Worm (Caenorhabditis elegans) whole organism, L2 larva: ENCODE data around the gene ceh-63.
A peak's percentile ranks its signal among the peaks of the same experiment; 100 is the strongest.

Experiments used
- C34F6.9 ChIP-seq: fragments of 150-350 bp; optimal IDR thresholded peaks from 2 replicates; lab custom pipeline; 2014; ENCODE audit warnings: missing biosample characterization, missing genetic modification characterization
- F13H6.1 ChIP-seq: sonication (generic microtip); optimal IDR thresholded peaks from 2 replicates; lab custom pipeline; 2016; ENCODE audit warnings: missing genetic modification characterization, missing compliant biosample characterization
- R02D3.7 ChIP-seq: fragments of 150-350 bp; optimal IDR thresholded peaks from 2 replicates; lab custom pipeline; 2014; ENCODE audit warnings: missing biosample characterization, missing genetic modification characterization
- Y55F3AM.14 ChIP-seq: fragments of 200-800 bp; sonication (Bioruptor generic); optimal IDR thresholded peaks from 2 replicates; lab custom pipeline; 2018; ENCODE audit warnings: mild to moderate bottlenecking, missing genetic modification characterization, missing compliant biosample characterization
- ZK546.5 ChIP-seq: sonication (generic microtip); optimal IDR thresholded peaks from 2 replicates; lab custom pipeline; 2017; ENCODE audit warnings: missing biosample characterization, missing genetic modification characterization
- alr-1 ChIP-seq: fragments of 150-350 bp; optimal IDR thresholded peaks from 2 replicates; lab custom pipeline; 2014; ENCODE audit warnings: missing biosample characterization, missing genetic modification characterization
- aly-2 ChIP-seq: fragments of 150-350 bp; optimal IDR thresholded peaks from 2 replicates; lab custom pipeline; 2014; ENCODE audit warnings: missing biosample characterization, missing genetic modification characterization
- ama-1 ChIP-seq: fragments of 150-350 bp; optimal IDR thresholded peaks from 2 replicates; lab custom pipeline; 2018; ENCODE audit warnings: inconsistent platforms
- blmp-1 ChIP-seq: sonication (generic microtip); optimal IDR thresholded peaks from 2 replicates; lab custom pipeline; 2017; ENCODE audit warnings: missing genetic modification characterization, mild to moderate bottlenecking, missing compliant biosample characterization, antibody characterized with exemption, moderate library complexity; ENCODE audit not compliant: insufficient read depth
- ceh-16 ChIP-seq: fragments of 150-350 bp; optimal IDR thresholded peaks from 2 replicates; lab custom pipeline; 2014; ENCODE audit warnings: missing biosample characterization, missing genetic modification characterization
- ceh-82 ChIP-seq: fragments of 150-350 bp; optimal IDR thresholded peaks from 2 replicates; lab custom pipeline; 2014; ENCODE audit warnings: missing biosample characterization, missing genetic modification characterization
- crh-2 ChIP-seq: sonication (generic microtip); optimal IDR thresholded peaks from 2 replicates; lab custom pipeline; 2017; ENCODE audit warnings: missing biosample characterization, missing genetic modification characterization
- dmd-4 ChIP-seq: sonication (generic microtip); optimal IDR thresholded peaks from 2 replicates; lab custom pipeline; 2017; ENCODE audit warnings: missing biosample characterization, missing genetic modification characterization
- egl-27 ChIP-seq: sonication (generic microtip); optimal IDR thresholded peaks from 3 replicates; lab custom pipeline; 2017; ENCODE audit warnings: missing biosample characterization, missing genetic modification reagents, missing genetic modification characterization
- elt-1 ChIP-seq: fragments of 150-350 bp; optimal IDR thresholded peaks from 2 replicates; lab custom pipeline; 2014; ENCODE audit warnings: missing biosample characterization, missing genetic modification characterization
- elt-3 ChIP-seq: sonication (generic microtip); optimal IDR thresholded peaks from 2 replicates; lab custom pipeline; 2017; ENCODE audit warnings: missing biosample characterization, missing genetic modification characterization
- fos-1 ChIP-seq: fragments of 150-350 bp; optimal IDR thresholded peaks from 2 replicates; lab custom pipeline; 2014; ENCODE audit warnings: missing biosample characterization, missing genetic modification characterization
- gmeb-1 ChIP-seq: fragments of 150-350 bp; optimal IDR thresholded peaks from 2 replicates; lab custom pipeline; 2014; ENCODE audit warnings: missing biosample characterization, missing genetic modification characterization
- lin-11 ChIP-seq: fragments of 150-350 bp; sonication (generic microtip); optimal IDR thresholded peaks from 2 replicates; lab custom pipeline; 2014; ENCODE audit warnings: missing biosample characterization, missing genetic modification characterization, inconsistent platforms, mixed read lengths
- lin-13 ChIP-seq: fragments of 150-350 bp; optimal IDR thresholded peaks from 2 replicates; lab custom pipeline; 2014; ENCODE audit warnings: missing biosample characterization, missing genetic modification reagents, missing genetic modification characterization
- lin-39 ChIP-seq: fragments of 150-350 bp; optimal IDR thresholded peaks from 2 replicates; lab custom pipeline; 2014; ENCODE audit warnings: missing biosample characterization, missing genetic modification reagents, missing genetic modification characterization
- lsy-2 ChIP-seq, 2 experiments: fragments of 150-350 bp in 1 of 2; sonication (generic microtip) in 1 of 2; optimal IDR thresholded peaks; 2 replicates each; lab custom pipeline; 2014 to 2017; ENCODE audit warnings: missing biosample characterization in 2 of 2, missing genetic modification characterization in 2 of 2
- mab-5 ChIP-seq: fragments of 150-350 bp; optimal IDR thresholded peaks from 2 replicates; lab custom pipeline; 2014; ENCODE audit warnings: missing biosample characterization, missing genetic modification characterization
- mbf-1 ChIP-seq: sonication (generic microtip); optimal IDR thresholded peaks from 2 replicates; lab custom pipeline; 2017; ENCODE audit warnings: missing biosample characterization, missing genetic modification characterization
- mdl-1 ChIP-seq, 2 experiments: fragments of 150-350 bp in 1 of 2; sonication (generic microtip) in 1 of 2; optimal IDR thresholded peaks; 2 replicates each; lab custom pipeline; 2017; ENCODE audit warnings: missing biosample characterization in 2 of 2, missing genetic modification characterization in 2 of 2
- nhr-10 ChIP-seq: sonication (generic microtip); optimal IDR thresholded peaks from 2 replicates; lab custom pipeline; 2017; ENCODE audit warnings: missing biosample characterization, missing genetic modification characterization
- nhr-11 ChIP-seq: fragments of 150-350 bp; optimal IDR thresholded peaks from 2 replicates; lab custom pipeline; 2014; ENCODE audit warnings: missing biosample characterization, missing genetic modification characterization
- nhr-12 ChIP-seq: fragments of 150-350 bp; optimal IDR thresholded peaks from 2 replicates; lab custom pipeline; 2014; ENCODE audit warnings: missing biosample characterization, missing genetic modification characterization
- nhr-129 ChIP-seq: fragments of 150-350 bp; optimal IDR thresholded peaks from 2 replicates; lab custom pipeline; 2014; ENCODE audit warnings: missing biosample characterization, missing genetic modification characterization
- nhr-21 ChIP-seq: fragments of 150-350 bp; optimal IDR thresholded peaks from 2 replicates; lab custom pipeline; 2014; ENCODE audit warnings: missing biosample characterization, missing genetic modification characterization
- nhr-23 ChIP-seq: fragments of 150-350 bp; optimal IDR thresholded peaks from 2 replicates; lab custom pipeline; 2014; ENCODE audit warnings: missing biosample characterization, missing genetic modification reagents, missing genetic modification characterization
- nhr-237 ChIP-seq: fragments of 150-350 bp; optimal IDR thresholded peaks from 2 replicates; lab custom pipeline; 2014; ENCODE audit warnings: missing biosample characterization, missing genetic modification characterization
- nhr-25 ChIP-seq: fragments of 150-350 bp; sonication (generic microtip); optimal IDR thresholded peaks from 3 replicates; lab custom pipeline; 2014; ENCODE audit warnings: missing biosample characterization, missing genetic modification characterization
- nhr-6 ChIP-seq: fragments of 150-350 bp; optimal IDR thresholded peaks from 2 replicates; lab custom pipeline; 2014; ENCODE audit warnings: missing biosample characterization, missing genetic modification characterization
- nhr-77 ChIP-seq: fragments of 150-350 bp; optimal IDR thresholded peaks from 2 replicates; lab custom pipeline; 2014; ENCODE audit warnings: missing biosample characterization, missing genetic modification characterization
- peb-1 ChIP-seq: fragments of 150-350 bp; optimal IDR thresholded peaks from 2 replicates; lab custom pipeline; 2014; ENCODE audit warnings: missing biosample characterization, missing genetic modification characterization
- sem-4 ChIP-seq: fragments of 150-350 bp; optimal IDR thresholded peaks from 2 replicates; lab custom pipeline; 2014; ENCODE audit warnings: missing biosample characterization, missing genetic modification reagents, missing genetic modification characterization
- skn-1 ChIP-seq: sonication (generic microtip); optimal IDR thresholded peaks from 2 replicates; lab custom pipeline; 2017; ENCODE audit warnings: missing biosample characterization, missing genetic modification characterization
- sma-3 ChIP-seq: sonication (generic microtip); optimal IDR thresholded peaks from 2 replicates; lab custom pipeline; 2016; ENCODE audit warnings: missing genetic modification reagents, missing genetic modification characterization, missing compliant biosample characterization
- sma-9 ChIP-seq, 2 experiments: fragments of 150-350 bp in 1 of 2; sonication (generic microtip) in 1 of 2; optimal IDR thresholded peaks; 2 replicates each; lab custom pipeline; 2014 to 2016; ENCODE audit warnings: missing genetic modification characterization in 2 of 2, mild to moderate bottlenecking in 1 of 2, missing biosample characterization in 1 of 2, missing compliant biosample characterization in 1 of 2, missing genetic modification reagents in 1 of 2, moderate library complexity in 1 of 2
- snpc-4 ChIP-seq: fragments of 150-350 bp; optimal IDR thresholded peaks from 2 replicates; lab custom pipeline; 2014; ENCODE audit warnings: missing biosample characterization, missing genetic modification characterization
- unc-39 ChIP-seq: fragments of 150-350 bp; optimal IDR thresholded peaks from 2 replicates; lab custom pipeline; 2014; ENCODE audit warnings: missing biosample characterization, missing genetic modification characterization
- unc-55 ChIP-seq: fragments of 150-350 bp; sonication (generic microtip); optimal IDR thresholded peaks from 3 replicates; lab custom pipeline; 2014; ENCODE audit warnings: missing biosample characterization, missing genetic modification reagents, missing genetic modification characterization
- unc-62 ChIP-seq: fragments of 150-350 bp; optimal IDR thresholded peaks from 2 replicates; lab custom pipeline; 2014; ENCODE audit warnings: missing biosample characterization, missing genetic modification reagents, missing genetic modification characterization
- zag-1 ChIP-seq: fragments of 150-350 bp; optimal IDR thresholded peaks from 2 replicates; lab custom pipeline; 2014; ENCODE audit warnings: missing biosample characterization, missing genetic modification characterization
- ztf-1 ChIP-seq: fragments of 200-800 bp; sonication (Bioruptor generic); conservative IDR thresholded peaks from 2 replicates; pipeline ENCODE4 v1.3.6; 2022; ENCODE audit warnings: missing genetic modification characterization, missing compliant biosample characterization
- ztf-11 ChIP-seq: sonication (generic microtip); optimal IDR thresholded peaks from 2 replicates; lab custom pipeline; 2017; ENCODE audit warnings: missing biosample characterization, missing genetic modification characterization
- ztf-4 ChIP-seq: fragments of 150-350 bp; optimal IDR thresholded peaks from 2 replicates; lab custom pipeline; 2014; ENCODE audit warnings: missing biosample characterization, missing genetic modification characterization

Gene ceh-63

ce11 chrX:3655972-3656371, 17.9 kb downstream of the ceh-63 start, which contains the start of gene R11G1.7:
R11G1.7 (plus strand) TSS chrX:3656272.
- TF ChIP-seq nhr-25 (tag; lab: Kevin White, UChicago) (no peak), mbf-1 (tag; lab: Kevin White, UChicago) (no peak), lin-13 (no peak)

ce11 chrX:3654623-3655022, 19.2 kb downstream of the ceh-63 start, which contains the start of gene R11G1.11:
R11G1.11 (plus strand) TSS chrX:3654923.
- TF ChIP-seq ZK546.5 (tag; lab: Kevin White, UChicago) = no peak
- no peak for TF ChIP-seq nhr-21 (tag; lab: Kevin White, UChicago)
- TF ChIP-seq, all 48 proteins: peak for 0

ce11 chrX:3650100-3650809, 23.6 kb downstream of the ceh-63 start, which contains the start of the genes sax-1 and R11G1.2:
sax-1 (minus strand) TSS chrX:3650150.
R11G1.2 (plus strand) TSS chrX:3650614.
- TF ChIP-seq sma-9 (GFP tag; optimal IDR thresholded peaks at IDR 0.05; lab: Kevin White, UChicago) (peak; percentile 20), sma-9 (tag; optimal IDR thresholded peaks at IDR 0.05; lab: Kevin White, UChicago) (no peak), sem-4 (no peak), fos-1 (tag; lab: Kevin White, UChicago) (peak; percentile 17), ztf-11 (tag; lab: Kevin White, UChicago) (no peak), skn-1 (tag; lab: Kevin White, UChicago) (no peak), nhr-77 (no peak), elt-3 (tag; lab: Kevin White, UChicago) (no peak), alr-1 (tag; lab: Kevin White, UChicago) (no peak), snpc-4 (tag; lab: Kevin White, UChicago) (no peak), mbf-1 (tag; lab: Kevin White, UChicago) (no peak), ceh-16 (tag; lab: Kevin White, UChicago) (no peak), ztf-1 (GFP tag; lab: Robert Waterston, UW) (no peak), mdl-1 (tag; optimal IDR thresholded peaks at IDR 0.05; lab: Kevin White, UChicago) (peak; percentile 37 to 88), ama-1 (lab: Kevin White, UChicago) (no peak), aly-2 (tag; lab: Kevin White, UChicago) (no peak), C34F6.9 (tag; lab: Kevin White, UChicago) (peak; percentile 74), unc-39 (tag; lab: Kevin White, UChicago) (no peak), F13H6.1 (tag; lab: Kevin White, UChicago) (peak; percentile 32), lin-13 (peak; percentile 16), R02D3.7 (tag; lab: Kevin White, UChicago) (no peak), nhr-10 (no peak), blmp-1 (tag; lab: Kevin White, UChicago) (peak; percentile 34), nhr-25 (tag; lab: Kevin White, UChicago) (peak; percentile 57), dmd-4 (tag; lab: Kevin White, UChicago) (no peak), zag-1 (tag; lab: Kevin White, UChicago) (no peak), lin-39 (tag; lab: Kevin White, UChicago) (no peak), egl-27 (tag; lab: Kevin White, UChicago) (no peak), peb-1 (tag; lab: Kevin White, UChicago) (no peak), mab-5 (tag; lab: Kevin White, UChicago) (no peak), gmeb-1 (tag; lab: Kevin White, UChicago) (peak; percentile 19), unc-55 (GFP tag; lab: Kevin White, UChicago) (peak; percentile 61), lsy-2 (tag; optimal IDR thresholded peaks at IDR 0.05; lab: Kevin White, UChicago) (peak; percentile 5 to 66), nhr-129 (tag; lab: Kevin White, UChicago) (peak; percentile 64), nhr-23 (no peak), elt-1 (tag; lab: Kevin White, UChicago) (no peak), sma-3 (GFP tag; lab: Kevin White, UChicago) (peak; percentile 30), nhr-12 (tag; lab: Kevin White, UChicago) (no peak), unc-62 (GFP tag; lab: Kevin White, UChicago) (no peak), ZK546.5 (tag; lab: Kevin White, UChicago) (no peak), ztf-4 (tag; lab: Kevin White, UChicago) (no peak), nhr-6 (tag; lab: Kevin White, UChicago) (no peak), nhr-237 (tag; lab: Kevin White, UChicago) (no peak), nhr-11 (tag; lab: Kevin White, UChicago) (no peak), lin-11 (peak; percentile 39), nhr-21 (tag; lab: Kevin White, UChicago) (peak; percentile 26), crh-2 (peak; percentile 60), Y55F3AM.14 (GFP tag; lab: Kevin White, UChicago) (no peak), ceh-82 (tag; lab: Kevin White, UChicago) (no peak)
